Worm (Caenorhabditis elegans) whole organism, L4 larva: Measurements from ENCODE around the gene F40H3.3.

Experiments
- ZK546.5 ChIP-seq, 2 experiments: sonication (generic microtip); optimal IDR thresholded peaks; 2 replicates each; lab custom pipeline; 2017; ENCODE audit warnings: missing biosample characterization in 2 of 2, missing genetic modification characterization in 2 of 2
- aha-1 ChIP-seq: fragments of 150-350 bp; peaks from one replicate; lab custom pipeline; 2014; ENCODE audit warnings: missing biosample characterization, missing genetic modification characterization
- daf-12 ChIP-seq: fragments of 150-350 bp; optimal IDR thresholded peaks from 2 replicates; lab custom pipeline; 2014; ENCODE audit warnings: missing biosample characterization, missing genetic modification reagents, missing genetic modification characterization
- dmd-6 ChIP-seq: fragments of 200-800 bp; sonication (Bioruptor generic); IDR thresholded peaks from 2 replicates; pipeline ENCODE4 v1.3.6; 2022; ENCODE audit warnings: missing genetic modification reagents, missing genetic modification characterization, missing compliant biosample characterization
- mxl-3 ChIP-seq: fragments of 200-800 bp; sonication (Bioruptor generic); optimal IDR thresholded peaks from 2 replicates; lab custom pipeline; 2018; ENCODE audit warnings: mild to moderate bottlenecking, missing genetic modification characterization, missing compliant biosample characterization
- nhr-76 ChIP-seq: fragments of 150-350 bp; optimal IDR thresholded peaks from 2 replicates; lab custom pipeline; 2014; ENCODE audit warnings: missing biosample characterization, missing genetic modification characterization
- spr-1 ChIP-seq: sonication (generic microtip); optimal IDR thresholded peaks from 2 replicates; lab custom pipeline; 2016; ENCODE audit warnings: mild to moderate bottlenecking, missing genetic modification characterization, missing compliant biosample characterization
- spr-3 ChIP-seq: fragments of 200-800 bp; sonication (Bioruptor generic); optimal IDR thresholded peaks from 2 replicates; lab custom pipeline; 2018; ENCODE audit warnings: mild to moderate bottlenecking, missing genetic modification characterization, missing compliant biosample characterization
- unc-39 ChIP-seq: sonication (generic microtip); optimal IDR thresholded peaks from 2 replicates; lab custom pipeline; 2017; ENCODE audit warnings: missing biosample characterization, missing genetic modification characterization
- unc-62 ChIP-seq, 3 experiments: fragments of 150-350 bp in 1 of 3; sonication (generic microtip); optimal IDR thresholded peaks in 2 of 3; peaks in 1 of 3; 1 replicate in 1 of 3; 2 replicates in 2 of 3; lab custom pipeline; 2014 to 2017; ENCODE audit warnings: missing biosample characterization in 3 of 3, missing genetic modification characterization in 3 of 3, missing genetic modification reagents in 3 of 3, missing genotype in 1 of 3
- zip-11 ChIP-seq: fragments of 200-800 bp; sonication (Bioruptor generic); IDR thresholded peaks from 2 replicates; pipeline ENCODE4 v1.3.6; 2022; ENCODE audit warnings: missing genetic modification characterization, missing compliant biosample characterization

DNA sequence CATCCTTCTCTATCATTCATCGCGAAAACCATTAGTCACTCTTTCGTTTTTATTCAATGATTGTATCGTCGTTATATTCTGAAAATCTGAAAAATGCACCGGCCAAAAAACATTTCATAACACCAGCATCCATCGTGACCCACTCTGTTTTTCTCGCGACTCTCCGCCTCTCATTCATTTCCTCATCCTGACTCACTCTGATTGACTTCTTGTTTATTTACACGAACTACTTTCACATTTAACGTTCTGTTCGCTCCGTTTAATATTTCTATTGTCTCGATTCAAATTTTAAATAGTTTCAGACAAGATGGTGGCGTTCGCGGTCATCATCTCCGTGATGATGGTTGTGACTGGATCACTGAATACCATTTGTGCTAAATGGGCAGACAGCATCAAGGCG lies 47.8 kb upstream of the F40H3.3 start, which contains the start of gene C29H12.2:
- TF ChIP-seq dmd-6 (GFP tag; lab: Robert Waterston, UW): no peak
- no peak for TF ChIP-seq zip-11 (GFP tag; lab: Robert Waterston, UW)
- TF ChIP-seq unc-39 (tag; lab: Kevin White, UChicago): no peak
- no peak for TF ChIP-seq daf-12 (tag; lab: Kevin White, UChicago)
- no peak for TF ChIP-seq ZK546.5 (tag; optimal IDR thresholded peaks at IDR 0.05; lab: Kevin White, UChicago)
- TF ChIP-seq spr-1 (tag; lab: Kevin White, UChicago): no peak
- TF ChIP-seq aha-1: no peak
- no peak for TF ChIP-seq nhr-76 (tag; lab: Kevin White, UChicago)
- TF ChIP-seq unc-62 (GFP tag; optimal IDR thresholded peaks at IDR 0.05 in 1 of 2; lab: Kevin White, UChicago): peak in 1 of 2 experiments; percentile 94
- no peak for TF ChIP-seq unc-62 (tag; optimal IDR thresholded peaks at IDR 0.05; lab: Kevin White, UChicago)
- TF ChIP-seq mxl-3 (GFP tag; lab: Kevin White, UChicago): no peak
- TF ChIP-seq spr-3: no peak
